Fruit fly (Drosophila melanogaster) whole organism, wandering third instar larva: ENCODE measurements around the gene kay.

Experiments
- Abd-B ChIP-seq: fragments of >200 bp; optimal IDR thresholded peaks from 2 replicates; lab custom pipeline; 2017; ENCODE audit warnings: missing biosample characterization, missing genetic modification characterization
- CG32264 ChIP-seq: fragments of 200-800 bp; sonication (Bioruptor generic); optimal IDR thresholded peaks from 2 replicates; lab custom pipeline; 2016; ENCODE audit warnings: missing biosample characterization, missing genetic modification characterization
- CrebA ChIP-seq: fragments of 200-800 bp; sonication (Bioruptor generic); optimal IDR thresholded peaks from 2 replicates; lab custom pipeline; 2016; ENCODE audit warnings: missing biosample characterization, mild to moderate bottlenecking, missing genetic modification characterization, borderline replicate concordance
- Dfd ChIP-seq: fragments of >200 bp; optimal IDR thresholded peaks from 2 replicates; lab custom pipeline; 2017; ENCODE audit warnings: missing biosample characterization, missing genetic modification characterization
- Dif ChIP-seq: fragments of 200-275, 200-300 bp; sonication (Bioruptor generic); optimal IDR thresholded peaks from 2 replicates; lab custom pipeline; 2018; ENCODE audit warnings: missing biosample characterization, missing genetic modification characterization; ENCODE audit not compliant: partially characterized antibody
- GATAd ChIP-seq: sonication (Bioruptor generic); optimal IDR thresholded peaks from 2 replicates; lab custom pipeline; 2016; ENCODE audit warnings: missing biosample characterization, missing genetic modification characterization
- HLH106 ChIP-seq: fragments of 200-800 bp; optimal IDR thresholded peaks from 3 replicates; lab custom pipeline; 2019; ENCODE audit warnings: missing biosample characterization, mild to moderate bottlenecking, missing genetic modification characterization, moderate library complexity
- Hnf4 ChIP-seq: fragments of 200-800 bp; sonication (Bioruptor generic); optimal IDR thresholded peaks from 2 replicates; lab custom pipeline; 2016; ENCODE audit warnings: missing biosample characterization, mild to moderate bottlenecking, missing genetic modification characterization
- Hr78 ChIP-seq: fragments of >200 bp; optimal IDR thresholded peaks from 2 replicates; lab custom pipeline; 2017; ENCODE audit warnings: missing biosample characterization, missing genetic modification characterization
- Hr83 ChIP-seq: fragments of 200-300 bp; sonication (Bioruptor generic); optimal IDR thresholded peaks from 2 replicates; lab custom pipeline; 2016; ENCODE audit warnings: missing biosample characterization, mild to moderate bottlenecking, missing genetic modification characterization, moderate library complexity; ENCODE audit not compliant: poor library complexity, severe bottlenecking
- Jra ChIP-seq: sonication (Bioruptor generic); optimal IDR thresholded peaks from 2 replicates; lab custom pipeline; 2016; ENCODE audit warnings: missing biosample characterization, missing genetic modification characterization
- Mio ChIP-seq: sonication (Bioruptor generic); optimal IDR thresholded peaks from 2 replicates; lab custom pipeline; 2016; ENCODE audit warnings: missing biosample characterization, missing genetic modification characterization
- N ChIP-seq: fragments of >200 bp; optimal IDR thresholded peaks from 2 replicates; lab custom pipeline; 2018; ENCODE audit warnings: missing biosample characterization, missing external identifiers, missing genetic modification characterization
- OdsH ChIP-seq: fragments of 200-800 bp; sonication (Bioruptor generic); optimal IDR thresholded peaks from 2 replicates; lab custom pipeline; 2016; ENCODE audit warnings: missing biosample characterization, mild to moderate bottlenecking, missing genetic modification characterization
- Rel ChIP-seq, 2 experiments: fragments of 200-800 bp; sonication (Bioruptor generic) in 1 of 2; optimal IDR thresholded peaks; 2 replicates in 1 of 2; 3 replicates in 1 of 2; lab custom pipeline; 2016 to 2019; ENCODE audit warnings: mild to moderate bottlenecking in 2 of 2, missing biosample characterization in 2 of 2, missing genetic modification characterization in 2 of 2, moderate library complexity in 1 of 2
- Sp1 ChIP-seq: fragments of 200-800 bp; sonication (Bioruptor generic); optimal IDR thresholded peaks from 3 replicates; lab custom pipeline; 2019; ENCODE audit warnings: missing biosample characterization, mild to moderate bottlenecking, missing genetic modification characterization, moderate library complexity
- br ChIP-seq: fragments of 200-800 bp; sonication (Bioruptor generic); optimal IDR thresholded peaks from 2 replicates; lab custom pipeline; 2016; ENCODE audit warnings: missing biosample characterization, missing genetic modification characterization
- brk ChIP-seq: fragments of 200-800 bp; sonication (Bioruptor generic); optimal IDR thresholded peaks from 2 replicates; lab custom pipeline; 2016; ENCODE audit warnings: missing biosample characterization, mild to moderate bottlenecking, missing genetic modification characterization
- dl ChIP-seq, 2 experiments: fragments of 175-275, 200-275 bp in 1 of 2; fragments of 200-275 bp in 1 of 2; sonication (Bioruptor generic); optimal IDR thresholded peaks; lab custom pipeline; 2018; ENCODE audit warnings: mild to moderate bottlenecking in 2 of 2, missing biosample characterization in 2 of 2, missing genetic modification characterization in 2 of 2, moderate library complexity in 2 of 2; ENCODE audit not compliant: partially characterized antibody in 2 of 2, insufficient read depth in 1 of 2
- dmrt93B ChIP-seq: fragments of 200-800 bp; sonication (Bioruptor generic); optimal IDR thresholded peaks from 2 replicates; lab custom pipeline; 2018; ENCODE audit warnings: missing biosample characterization, mild to moderate bottlenecking, missing genetic modification characterization
- dsf ChIP-seq: sonication (Bioruptor generic); optimal IDR thresholded peaks from 2 replicates; lab custom pipeline; 2016; ENCODE audit warnings: missing biosample characterization, missing genetic modification characterization, borderline replicate concordance
- ey ChIP-seq: fragments of 200-800 bp; sonication (Bioruptor generic); optimal IDR thresholded peaks from 2 replicates; lab custom pipeline; 2016; ENCODE audit warnings: missing biosample characterization, missing genetic modification characterization
- foxo ChIP-seq, 2 experiments: fragments of 200-800 bp; sonication (Bioruptor generic); optimal IDR thresholded peaks; 2 replicates in 1 of 2; 3 replicates in 1 of 2; lab custom pipeline; 2016 to 2017; ENCODE audit warnings: missing biosample characterization in 2 of 2, missing genetic modification characterization in 2 of 2
- fru ChIP-seq: fragments of 200-800 bp; sonication (Bioruptor generic); optimal IDR thresholded peaks from 3 replicates; lab custom pipeline; 2016; ENCODE audit warnings: missing biosample characterization, mild to moderate bottlenecking, missing genetic modification characterization
- h ChIP-seq: fragments of 200-800 bp; sonication (Bioruptor generic); optimal IDR thresholded peaks from 3 replicates; lab custom pipeline; 2016; ENCODE audit warnings: missing biosample characterization, mild to moderate bottlenecking, missing genetic modification characterization
- lola ChIP-seq: fragments of >200 bp; optimal IDR thresholded peaks from 2 replicates; lab custom pipeline; 2017; ENCODE audit warnings: missing biosample characterization, missing genetic modification characterization
- pan ChIP-seq: fragments of >200 bp; optimal IDR thresholded peaks from 2 replicates; lab custom pipeline; 2017
- psq ChIP-seq: fragments of 200-800 bp; sonication (Bioruptor generic); optimal IDR thresholded peaks from 3 replicates; lab custom pipeline; 2017; ENCODE audit warnings: missing biosample characterization, mild to moderate bottlenecking, missing genetic modification characterization, moderate library complexity
- rgr ChIP-seq: fragments of 200-800 bp; sonication (Bioruptor generic); optimal IDR thresholded peaks from 3 replicates; lab custom pipeline; 2016; ENCODE audit warnings: missing biosample characterization, mild to moderate bottlenecking, missing genetic modification characterization
- sage ChIP-seq: fragments of 200-800 bp; sonication (Bioruptor generic); optimal IDR thresholded peaks from 2 replicates; lab custom pipeline; 2016; ENCODE audit warnings: missing biosample characterization, mild to moderate bottlenecking, missing genetic modification characterization
- tai ChIP-seq: sonication (Bioruptor generic); optimal IDR thresholded peaks from 2 replicates; lab custom pipeline; 2016; ENCODE audit warnings: missing biosample characterization, missing genetic modification characterization
- usp ChIP-seq: fragments of >200 bp; optimal IDR thresholded peaks from 2 replicates; lab custom pipeline; 2017; ENCODE audit warnings: missing biosample characterization, missing genetic modification characterization
- woc ChIP-seq: sonication (Bioruptor generic); optimal IDR thresholded peaks from 2 replicates; lab custom pipeline; 2016; ENCODE audit warnings: missing biosample characterization, mild to moderate bottlenecking, missing genetic modification characterization

Gene kay

DNA sequence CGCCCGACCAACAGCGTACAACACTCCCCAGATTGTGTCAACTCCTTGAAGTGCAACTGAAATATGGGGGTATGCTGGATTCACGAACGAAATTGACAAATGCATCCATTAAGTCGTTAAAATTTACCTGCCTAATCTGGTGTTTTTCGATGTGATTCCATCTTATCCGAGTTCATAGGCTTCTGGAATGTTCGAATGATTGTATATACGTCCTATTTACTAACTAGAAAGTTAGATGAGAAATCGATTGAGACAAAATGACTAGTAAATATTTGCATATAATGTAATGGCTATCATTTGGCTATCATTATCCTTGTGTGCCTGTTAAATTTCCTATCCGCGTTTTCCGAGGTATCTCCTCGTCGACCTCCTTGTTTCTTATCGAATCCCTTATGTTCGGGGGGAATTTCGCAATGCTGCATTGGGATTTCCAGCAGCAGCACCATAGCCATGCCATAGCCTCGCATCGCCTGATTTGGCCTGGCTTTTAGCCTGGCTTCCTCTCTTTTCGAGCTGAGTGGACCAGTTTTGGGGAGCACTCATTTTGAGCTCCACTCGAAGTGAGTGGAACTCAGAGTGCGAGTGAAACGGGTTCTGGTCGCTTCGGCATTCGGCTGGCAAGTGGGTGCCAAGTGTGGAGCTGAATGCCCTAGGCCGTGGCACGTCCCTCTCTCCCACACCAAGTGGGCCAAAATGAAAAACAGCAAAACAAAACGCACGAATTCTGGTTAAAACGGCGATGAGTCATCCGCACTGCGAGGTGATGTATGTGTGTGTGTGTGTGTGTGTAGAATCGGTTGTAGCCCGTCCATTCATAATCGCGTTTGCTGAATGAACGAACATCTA is 12.6 kb downstream of the kay start:
- peak; percentile 17 for TF ChIP-seq Sp1 (GFP tag; lab: Kevin White, UChicago)
- TF ChIP-seq Abd-B = no peak
- TF ChIP-seq dmrt93B (GFP tag; lab: Kevin White, UChicago) = peak; percentile 14
- peak; percentile 86 for TF ChIP-seq woc (GFP tag; lab: Kevin White, UChicago)
- TF ChIP-seq ey = peak; percentile 39
- TF ChIP-seq OdsH = peak; percentile 29
- peak; percentile 53 for TF ChIP-seq br (GFP tag; lab: Kevin White, UChicago)
- TF ChIP-seq psq (GFP tag; lab: Kevin White, UChicago) = peak; percentile 34
- TF ChIP-seq HLH106 = peak; percentile 28
- no peak for TF ChIP-seq Rel (GFP tag; optimal IDR thresholded peaks at IDR 0.05; lab: Kevin White, UChicago)
- peak; percentile 83 for TF ChIP-seq Rel (tag; optimal IDR thresholded peaks at IDR 0.05; lab: Kevin White, UChicago)
- TF ChIP-seq foxo (GFP tag; optimal IDR thresholded peaks at IDR 0.05; lab: Kevin White, UChicago) = peak in 1 of 2 experiments; percentile 45
- TF ChIP-seq fru (GFP tag; lab: Kevin White, UChicago) = peak; percentile 54
- TF ChIP-seq brk (GFP tag; lab: Kevin White, UChicago) = peak; percentile 0
- TF ChIP-seq rgr (GFP tag; lab: Kevin White, UChicago) = peak; percentile 41
- TF ChIP-seq usp (GFP tag; lab: Kevin White, UChicago) = no peak
- peak; percentile 33 for TF ChIP-seq h (GFP tag; lab: Kevin White, UChicago)
- TF ChIP-seq CrebA (GFP tag; lab: Kevin White, UChicago) = no peak
- TF ChIP-seq sage = no peak
- peak; percentile 57 for TF ChIP-seq Dfd
- no peak for TF ChIP-seq GATAd (GFP tag; lab: Kevin White, UChicago)
- peak; percentile 49 for TF ChIP-seq Jra
- TF ChIP-seq pan = peak; percentile 38

DNA sequence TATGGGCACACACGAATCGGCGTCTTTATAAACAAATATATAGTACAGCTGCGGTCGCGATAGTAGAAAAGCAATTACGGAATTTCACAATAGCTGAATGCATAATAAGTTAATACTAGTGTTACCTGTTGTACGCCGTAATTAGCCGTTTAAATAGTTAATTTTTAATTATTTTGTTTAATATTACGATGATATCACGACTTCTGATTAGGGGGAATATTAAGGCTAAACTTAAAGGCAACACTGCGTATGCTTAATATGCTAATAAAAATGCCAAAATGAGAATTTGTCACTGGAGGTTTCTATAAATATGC is 13.1 kb downstream of the kay start:
- TF ChIP-seq foxo (GFP tag; optimal IDR thresholded peaks at IDR 0.05; lab: Kevin White, UChicago) (peak in 1 of 2 experiments; percentile 6), Hnf4 (GFP tag; lab: Kevin White, UChicago) (no peak), pan (no peak), sage (no peak), Mio (GFP tag; lab: Kevin White, UChicago) (no peak), OdsH (no peak)

DNA sequence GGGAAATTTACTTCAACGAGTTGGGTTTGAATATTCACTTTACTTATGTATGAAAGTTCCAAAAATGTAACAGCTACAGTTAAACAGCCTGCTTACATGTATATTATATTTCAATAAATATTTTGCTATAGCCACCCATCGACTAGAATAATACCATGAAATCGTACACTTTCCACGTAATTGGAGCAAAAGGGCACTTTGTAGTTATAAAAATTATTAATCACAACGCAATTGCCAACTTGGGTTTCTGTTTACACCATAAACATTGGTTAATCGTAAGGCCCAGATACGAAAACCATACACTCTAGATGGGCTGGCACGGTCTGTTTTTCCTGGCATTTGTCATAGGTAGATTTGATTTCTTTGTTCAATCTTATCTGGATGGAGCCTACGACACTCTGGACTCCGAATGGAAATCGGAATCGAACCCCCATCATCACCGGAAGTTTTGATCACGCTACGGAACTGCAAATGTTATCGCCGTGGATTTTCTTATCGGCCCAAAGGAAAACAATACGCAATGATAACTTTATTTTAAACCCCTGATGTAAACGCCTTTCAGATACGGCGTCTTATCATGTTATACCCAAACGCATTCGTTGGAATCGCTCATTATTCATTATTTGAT is 14.7 kb downstream of the kay start, which contains the start of gene fig:
Gene fig (minus strand): TSS at position 51 of the 628 bp plus-strand sequence.
- TF ChIP-seq Hr78 (no peak), Abd-B (no peak), tai (GFP tag; lab: Kevin White, UChicago) (no peak), Rel (GFP tag; optimal IDR thresholded peaks at IDR 0.05; lab: Kevin White, UChicago) (no peak), Rel (tag; optimal IDR thresholded peaks at IDR 0.05; lab: Kevin White, UChicago) (peak; percentile 63), lola (GFP tag; lab: Kevin White, UChicago) (no peak), h (GFP tag; lab: Kevin White, UChicago) (peak; percentile 33), psq (GFP tag; lab: Kevin White, UChicago) (no peak), Jra (no peak), usp (GFP tag; lab: Kevin White, UChicago) (no peak), Hr83 (GFP tag; lab: Kevin White, UChicago) (peak; percentile 36), rgr (GFP tag; lab: Kevin White, UChicago) (no peak), dmrt93B (GFP tag; lab: Kevin White, UChicago) (no peak), pan (no peak), Dif (GFP tag; lab: Kevin White, UChicago) (no peak)
- TF ChIP-seq, all 38 proteins: peak for 3

- no peak for TF ChIP-seq Rel (GFP tag; optimal IDR thresholded peaks at IDR 0.05; lab: Kevin White, UChicago)
- TF ChIP-seq Rel (tag; optimal IDR thresholded peaks at IDR 0.05; lab: Kevin White, UChicago) = peak; percentile 95
- TF ChIP-seq brk (GFP tag; lab: Kevin White, UChicago) = no peak
- TF ChIP-seq, all 38 proteins: peak for 1
Observed at dm6 chr3R:29781874-29782273, 16.1 kb downstream of the kay start.

DNA sequence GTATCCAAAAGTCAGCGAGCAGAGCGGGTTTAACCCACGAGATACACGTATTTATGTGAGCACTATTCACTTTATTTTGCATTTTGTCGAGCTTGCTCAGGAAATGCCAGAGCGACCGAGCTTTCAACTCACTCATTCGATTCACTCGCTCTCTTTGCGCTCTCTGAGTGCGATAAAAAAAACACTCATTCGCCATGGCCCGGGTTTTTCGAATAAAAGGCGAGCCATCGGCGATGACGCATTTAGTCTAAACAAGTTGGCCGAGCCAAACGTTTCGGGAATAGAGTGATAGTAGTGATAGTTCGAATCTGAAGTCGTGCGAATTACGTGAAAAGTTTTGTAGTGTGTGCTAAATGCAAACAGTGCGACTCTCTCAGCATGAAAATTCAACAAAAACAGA is 16.6 kb downstream of the kay start:
- TF ChIP-seq dl (GFP tag; optimal IDR thresholded peaks at IDR 0.05; lab: Kevin White, UChicago; ENCODE audit: insufficient read depth in 1 of 2, partially characterized antibody in 2 of 2) (peak in 1 of 2 experiments; percentile 7), CrebA (GFP tag; lab: Kevin White, UChicago) (peak; percentile 67), brk (GFP tag; lab: Kevin White, UChicago) (peak; percentile 44), HLH106 (peak; percentile 24), pan (no peak), Jra (peak; percentile 96), CG32264 (GFP tag; lab: Kevin White, UChicago) (no peak), Sp1 (GFP tag; lab: Kevin White, UChicago) (peak; percentile 49), GATAd (GFP tag; lab: Kevin White, UChicago) (no peak), Hr83 (GFP tag; lab: Kevin White, UChicago) (no peak), Rel (GFP tag; optimal IDR thresholded peaks at IDR 0.05; lab: Kevin White, UChicago) (peak; percentile 16), Rel (tag; optimal IDR thresholded peaks at IDR 0.05; lab: Kevin White, UChicago) (no peak), Hnf4 (GFP tag; lab: Kevin White, UChicago) (peak; percentile 46), OdsH (peak; percentile 11), Dif (GFP tag; lab: Kevin White, UChicago) (peak; percentile 67), psq (GFP tag; lab: Kevin White, UChicago) (peak; percentile 51), sage (peak; percentile 6), br (GFP tag; lab: Kevin White, UChicago) (peak; percentile 49), h (GFP tag; lab: Kevin White, UChicago) (peak; percentile 55), tai (GFP tag; lab: Kevin White, UChicago) (peak; percentile 8), dsf (no peak), fru (GFP tag; lab: Kevin White, UChicago) (peak; percentile 50), Abd-B (no peak), foxo (GFP tag; optimal IDR thresholded peaks at IDR 0.05; lab: Kevin White, UChicago) (peak in 1 of 2 experiments; percentile 19), N (GFP tag; lab: Kevin White, UChicago) (no peak), rgr (GFP tag; lab: Kevin White, UChicago) (peak; percentile 39)
